Worm (Caenorhabditis elegans): ENCODE data around the gene let-60.

DNA sequence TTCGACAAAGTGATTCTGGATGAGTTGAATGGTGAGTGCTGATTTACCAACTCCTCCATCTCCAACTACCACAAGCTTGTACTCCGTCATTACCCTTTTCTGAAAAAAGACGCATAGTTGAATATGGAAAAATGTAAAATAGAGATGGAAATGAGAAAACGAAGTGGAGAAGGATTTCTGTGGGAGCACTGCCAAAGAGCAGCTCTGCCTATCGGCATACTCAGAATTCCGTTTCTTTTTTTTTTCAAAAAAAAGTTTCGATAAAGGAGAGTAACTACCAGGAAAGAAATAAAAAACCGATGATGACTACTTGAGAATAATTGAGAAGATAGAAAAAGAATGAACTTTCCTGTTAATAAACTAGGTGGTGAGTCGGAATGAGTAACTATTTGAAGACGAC is at the start of gene let-60:
- TF ChIP-seq nhr-76 (tag; optimal IDR thresholded peaks at IDR 0.05) (no peak), lsy-2 (tag; optimal IDR thresholded peaks at IDR 0.05) (no peak), lin-13 (GFP tag; optimal IDR thresholded peaks at IDR 0.05) (no peak), lin-39 (tag; optimal IDR thresholded peaks at IDR 0.05) (no peak), aha-1 (tag; optimal IDR thresholded peaks at IDR 0.05) (no peak), ama-1 (optimal IDR thresholded peaks at IDR 0.05) (no peak)
